Worm (Caenorhabditis elegans) whole organism, L4 larva: ENCODE measurements around the gene F56C3.7.

ENCODE experiments used
- F10B5.3 ChIP-seq: sonication (generic microtip); optimal IDR thresholded peaks from 2 replicates; lab custom pipeline; 2016; ENCODE audit warnings: mild to moderate bottlenecking, missing genetic modification characterization, missing compliant biosample characterization
- F44E2.7 ChIP-seq: fragments of 200-800 bp; sonication (Bioruptor generic); IDR thresholded peaks from 2 replicates; pipeline ENCODE4 v2.1.2; 2022; ENCODE audit warnings: missing genetic modification characterization, missing compliant biosample characterization
- T20F7.1 ChIP-seq: fragments of 200-800 bp; sonication (Bioruptor generic); optimal IDR thresholded peaks from 2 replicates; lab custom pipeline; 2018; ENCODE audit warnings: mild to moderate bottlenecking, missing genetic modification characterization, missing compliant biosample characterization
- Y48G9A.11 ChIP-seq: fragments of 200-800 bp; sonication (Bioruptor generic); IDR thresholded peaks from 2 replicates; pipeline ENCODE4 v1.3.6; 2022; ENCODE audit warnings: missing genetic modification reagents, missing genetic modification characterization, missing compliant biosample characterization
- ZK337.2 ChIP-seq: fragments of 200-800 bp; sonication (Bioruptor generic); IDR thresholded peaks from 2 replicates; pipeline ENCODE4 v1.3.6; 2022; ENCODE audit warnings: missing genetic modification reagents, missing genetic modification characterization, missing compliant biosample characterization
- aha-1 ChIP-seq: fragments of 150-350 bp; peaks from one replicate; lab custom pipeline; 2014; ENCODE audit warnings: missing biosample characterization, missing genetic modification characterization
- ama-1 ChIP-seq: fragments of 150-350 bp; optimal IDR thresholded peaks from 2 replicates; lab custom pipeline; 2014; ENCODE audit warnings: inconsistent platforms, mixed read lengths
- arid-1 ChIP-seq: fragments of 200-800 bp; sonication (Bioruptor generic); conservative IDR thresholded peaks from 2 replicates; pipeline ENCODE4 v1.3.6; 2022; ENCODE audit warnings: missing genetic modification reagents, missing genetic modification characterization, missing compliant biosample characterization
- attf-4 ChIP-seq: sonication (generic microtip); optimal IDR thresholded peaks from 3 replicates; lab custom pipeline; 2017; ENCODE audit warnings: missing biosample characterization, missing genetic modification characterization
- ceh-32 ChIP-seq: sonication (generic microtip); optimal IDR thresholded peaks from 2 replicates; lab custom pipeline; 2016; ENCODE audit warnings: mild to moderate bottlenecking, missing genetic modification characterization, missing compliant biosample characterization; ENCODE audit not compliant: poor library complexity
- ceh-44 ChIP-seq: fragments of 200-800 bp; sonication (Bioruptor generic); IDR thresholded peaks from 2 replicates; pipeline ENCODE4 v1.3.6; 2022; ENCODE audit warnings: missing genetic modification reagents, missing genetic modification characterization, missing compliant biosample characterization
- ctbp-1 ChIP-seq: fragments of 200-800 bp; sonication (Bioruptor generic); IDR thresholded peaks from 2 replicates; pipeline ENCODE4 v1.3.6; 2022; ENCODE audit warnings: missing genetic modification reagents, missing genetic modification characterization, missing compliant biosample characterization
- daf-12 ChIP-seq: fragments of 150-350 bp; optimal IDR thresholded peaks from 2 replicates; lab custom pipeline; 2014; ENCODE audit warnings: missing biosample characterization, missing genetic modification reagents, missing genetic modification characterization
- daf-19 ChIP-seq: fragments of 200-800 bp; sonication (Bioruptor generic); conservative IDR thresholded peaks from 2 replicates; pipeline ENCODE4 v1.3.6; 2022; ENCODE audit warnings: missing genetic modification characterization, missing compliant biosample characterization
- dmd-6 ChIP-seq: fragments of 200-800 bp; sonication (Bioruptor generic); IDR thresholded peaks from 2 replicates; pipeline ENCODE4 v1.3.6; 2022; ENCODE audit warnings: missing genetic modification reagents, missing genetic modification characterization, missing compliant biosample characterization
- dve-1 ChIP-seq: sonication (generic microtip); optimal IDR thresholded peaks from 2 replicates; lab custom pipeline; 2017; ENCODE audit warnings: antibody characterized with exemption, mild to moderate bottlenecking, missing genetic modification characterization, missing compliant biosample characterization; ENCODE audit not compliant: insufficient read depth
- egl-43 ChIP-seq: fragments of 200-800 bp; sonication (Bioruptor generic); IDR thresholded peaks from 2 replicates; pipeline ENCODE4 v1.3.6; 2022; ENCODE audit warnings: missing genetic modification reagents, missing genetic modification characterization, missing compliant biosample characterization
- gei-8 ChIP-seq: fragments of 200-800 bp; sonication (Bioruptor generic); optimal IDR thresholded peaks from 2 replicates; lab custom pipeline; 2018; ENCODE audit warnings: mild to moderate bottlenecking, missing genetic modification characterization, missing compliant biosample characterization
- hif-1 ChIP-seq, 2 experiments: sonication (generic microtip); optimal IDR thresholded peaks; 2 replicates each; lab custom pipeline; 2016 to 2017; ENCODE audit warnings: missing compliant biosample characterization in 2 of 2, missing genetic modification characterization in 2 of 2, missing genetic modification reagents in 2 of 2, missing genotype in 2 of 2, mild to moderate bottlenecking in 1 of 2
- hlh-11 ChIP-seq: fragments of 200-800 bp; sonication (Bioruptor generic); optimal IDR thresholded peaks from 2 replicates; lab custom pipeline; 2018; ENCODE audit warnings: mild to moderate bottlenecking, missing genetic modification characterization, missing compliant biosample characterization
- hmg-1.1 ChIP-seq: fragments of 200-800 bp; sonication (Bioruptor generic); IDR thresholded peaks from 2 replicates; pipeline ENCODE4 v1.3.6; 2022; ENCODE audit warnings: missing genetic modification reagents, missing genetic modification characterization, missing compliant biosample characterization
- jun-1 ChIP-seq: fragments of 150-350 bp; optimal IDR thresholded peaks from 2 replicates; lab custom pipeline; 2014; ENCODE audit warnings: missing biosample characterization, missing genetic modification reagents, missing genetic modification characterization
- lim-7 ChIP-seq: fragments of 200-800 bp; sonication (Bioruptor generic); IDR thresholded peaks from 2 replicates; pipeline ENCODE4 v1.3.6; 2022; ENCODE audit warnings: missing genetic modification characterization, missing compliant biosample characterization
- lin-38 ChIP-seq: fragments of 200-800 bp; sonication (Bioruptor generic); IDR thresholded peaks from 2 replicates; pipeline ENCODE4 v1.3.6; 2022; ENCODE audit warnings: missing genetic modification reagents, missing genetic modification characterization, missing compliant biosample characterization
- mdl-1 ChIP-seq, 2 experiments: fragments of 150-350 bp in 1 of 2; sonication (generic microtip) in 1 of 2; optimal IDR thresholded peaks; 2 replicates each; lab custom pipeline; 2014 to 2017; ENCODE audit warnings: missing biosample characterization in 2 of 2, missing genetic modification characterization in 2 of 2
- mep-1 ChIP-seq: fragments of 150-350 bp; sonication (generic microtip); optimal IDR thresholded peaks from 3 replicates; lab custom pipeline; 2014; ENCODE audit warnings: missing biosample characterization, missing genetic modification characterization
- mxl-2 ChIP-seq: fragments of 200-800 bp; sonication (Bioruptor generic); conservative IDR thresholded peaks from 2 replicates; pipeline ENCODE4 v1.3.6; 2022; ENCODE audit warnings: missing genetic modification reagents, missing genetic modification characterization, missing compliant biosample characterization
- nhr-102 ChIP-seq: sonication (generic microtip); optimal IDR thresholded peaks from 2 replicates; lab custom pipeline; 2016; ENCODE audit warnings: mild to moderate bottlenecking, missing genetic modification characterization, moderate library complexity, missing compliant biosample characterization
- nhr-28 ChIP-seq: fragments of 150-350 bp; optimal IDR thresholded peaks from 2 replicates; lab custom pipeline; 2014; ENCODE audit warnings: missing biosample characterization, missing genetic modification characterization
- nhr-42 ChIP-seq: fragments of 200-800 bp; sonication (Bioruptor generic); IDR thresholded peaks from 2 replicates; pipeline ENCODE4 v1.3.6; 2022; ENCODE audit warnings: missing genetic modification characterization, missing compliant biosample characterization
- nhr-48 ChIP-seq: sonication (generic microtip); optimal IDR thresholded peaks from 2 replicates; lab custom pipeline; 2016; ENCODE audit warnings: mild to moderate bottlenecking, missing genetic modification characterization, missing compliant biosample characterization
- nhr-6 ChIP-seq: fragments of 150-350 bp; optimal IDR thresholded peaks from 2 replicates; lab custom pipeline; 2014; ENCODE audit warnings: missing biosample characterization, missing genetic modification characterization
- php-3 ChIP-seq: fragments of 200-800 bp; sonication (Bioruptor generic); IDR thresholded peaks from 2 replicates; pipeline ENCODE4 v1.3.6; 2022; ENCODE audit warnings: missing genetic modification reagents, missing genetic modification characterization, missing compliant biosample characterization
- pqm-1 ChIP-seq: sonication (generic microtip); optimal IDR thresholded peaks from 2 replicates; lab custom pipeline; 2017; ENCODE audit warnings: missing biosample characterization, missing genetic modification characterization
- sdz-12 ChIP-seq: fragments of 200-800 bp; sonication (Bioruptor generic); optimal IDR thresholded peaks from 2 replicates; lab custom pipeline; 2018; ENCODE audit warnings: mild to moderate bottlenecking, missing genetic modification characterization, missing compliant biosample characterization
- set-16 ChIP-seq: fragments of 200-800 bp; sonication (Bioruptor generic); IDR thresholded peaks from 2 replicates; pipeline ENCODE4 v1.3.6; 2022; ENCODE audit warnings: missing genetic modification reagents, missing genetic modification characterization, missing compliant biosample characterization
- skn-1 ChIP-seq: fragments of 150-350 bp; optimal IDR thresholded peaks from 2 replicates; lab custom pipeline; 2014; ENCODE audit warnings: missing biosample characterization, missing genetic modification characterization
- snpc-1.2 ChIP-seq: fragments of 200-800 bp; sonication (Bioruptor generic); IDR thresholded peaks from 2 replicates; pipeline ENCODE4 v1.3.6; 2022; ENCODE audit warnings: missing genetic modification reagents, missing genetic modification characterization, missing compliant biosample characterization
- snpc-4 ChIP-seq: fragments of 150-350 bp; optimal IDR thresholded peaks from 2 replicates; lab custom pipeline; 2014; ENCODE audit warnings: missing biosample characterization, missing genetic modification characterization
- spr-3 ChIP-seq: fragments of 200-800 bp; sonication (Bioruptor generic); optimal IDR thresholded peaks from 2 replicates; lab custom pipeline; 2018; ENCODE audit warnings: mild to moderate bottlenecking, missing genetic modification characterization, missing compliant biosample characterization
- unc-62 ChIP-seq, 3 experiments: fragments of 150-350 bp in 1 of 3; sonication (generic microtip); optimal IDR thresholded peaks in 2 of 3; peaks in 1 of 3; 1 replicate in 1 of 3; 2 replicates in 2 of 3; lab custom pipeline; 2014 to 2017; ENCODE audit warnings: missing biosample characterization in 3 of 3, missing genetic modification characterization in 3 of 3, missing genetic modification reagents in 3 of 3, missing genotype in 1 of 3
- zag-1 ChIP-seq: fragments of 150-350 bp; optimal IDR thresholded peaks from 2 replicates; lab custom pipeline; 2014; ENCODE audit warnings: missing biosample characterization, missing genetic modification characterization
- zfp-2 ChIP-seq: sonication (generic microtip); optimal IDR thresholded peaks from 2 replicates; lab custom pipeline; 2016; ENCODE audit warnings: mild to moderate bottlenecking, missing genetic modification characterization, missing compliant biosample characterization
- zfp-3 ChIP-seq: fragments of 200-800 bp; sonication (Bioruptor generic); conservative IDR thresholded peaks from 2 replicates; pipeline ENCODE4 v1.3.6; 2022; ENCODE audit warnings: missing genetic modification reagents, missing genetic modification characterization, missing compliant biosample characterization
- ztf-11 ChIP-seq: fragments of 150-350 bp; optimal IDR thresholded peaks from 2 replicates; lab custom pipeline; 2014; ENCODE audit warnings: missing biosample characterization, missing genetic modification characterization

The F56C3.7 gene

DNA sequence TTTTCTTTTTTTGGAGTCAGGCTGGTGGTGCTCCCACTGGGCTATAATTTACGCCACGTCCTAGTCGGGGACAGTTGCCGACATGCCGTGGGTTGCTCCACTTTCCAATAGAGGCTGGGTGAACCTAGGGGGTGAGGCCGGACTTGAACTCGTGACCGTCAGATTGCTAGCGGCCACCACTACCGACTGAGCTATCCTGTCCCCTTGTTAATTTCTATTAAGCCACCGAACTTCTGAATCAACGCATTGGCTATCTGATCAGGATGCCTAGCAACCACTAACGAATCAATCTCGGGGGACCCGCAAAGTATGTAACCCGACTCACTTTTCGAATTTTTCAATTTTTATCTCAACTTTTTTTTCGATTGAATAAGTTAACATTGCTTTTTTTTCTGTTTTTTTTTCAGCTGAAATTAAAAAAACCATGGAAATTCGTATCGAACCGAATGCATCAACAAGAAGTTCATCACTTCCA is 16.3 kb upstream of the F56C3.7 start, which contains the start of gene F56C3.1:
F56C3.1 (plus strand) TSS at position 425 of the 475 bp plus-strand sequence.
- TF ChIP-seq set-16 (GFP tag; lab: Robert Waterston, UW), result peak; percentile 39; the same call in 1 of the 2 replicates
- no peak for TF ChIP-seq ama-1 (lab: Kevin White, UChicago)
- peak; percentile 3 for TF ChIP-seq hlh-11 (tag; lab: Kevin White, UChicago)
- peak; percentile 34 for TF ChIP-seq nhr-102
- TF ChIP-seq nhr-28 (tag; lab: Kevin White, UChicago), result no peak
- no peak for TF ChIP-seq ztf-11 (tag; lab: Kevin White, UChicago)
- TF ChIP-seq mep-1 (tag; lab: Kevin White, UChicago), result no peak
- TF ChIP-seq zfp-2 (tag; lab: Kevin White, UChicago), result no peak
- no peak for TF ChIP-seq F44E2.7 (GFP tag; lab: Robert Waterston, UW)
- TF ChIP-seq daf-12 (tag; lab: Kevin White, UChicago), result no peak
- peak; percentile 73 for TF ChIP-seq hmg-1.1 (GFP tag; lab: Robert Waterston, UW)
- TF ChIP-seq mxl-2 (GFP tag; lab: Robert Waterston, UW), result no peak
- no peak for TF ChIP-seq gei-8 (GFP tag; lab: Kevin White, UChicago)
- no peak for TF ChIP-seq zfp-3
- no peak for TF ChIP-seq snpc-4 (tag; lab: Kevin White, UChicago)
- TF ChIP-seq nhr-42 (GFP tag; lab: Robert Waterston, UW), result peak; percentile 55; the same call in 1 of the 2 replicates
- 0 out of 2 replicates have a peak, but pooled peaks have one; percentile 15 for TF ChIP-seq dmd-6 (GFP tag; lab: Robert Waterston, UW)
- TF ChIP-seq aha-1 (tag; lab: Kevin White, UChicago), result no peak
- no peak for TF ChIP-seq dve-1 (tag; lab: Kevin White, UChicago)
- TF ChIP-seq lin-38 (GFP tag; lab: Robert Waterston, UW), result peak; percentile 31; the same call in 1 of the 2 replicates
- 0 out of 2 replicates have a peak, but pooled peaks have one; percentile 33 for TF ChIP-seq egl-43
- TF ChIP-seq php-3 (GFP tag; lab: Robert Waterston, UW), result 0 out of 2 replicates have a peak, but pooled peaks have one; percentile 47
- TF ChIP-seq ZK337.2, result 0 out of 2 replicates have a peak, but pooled peaks have one; percentile 29
- TF ChIP-seq attf-4, result no peak
- no peak for TF ChIP-seq sdz-12
- TF ChIP-seq ceh-44 (GFP tag; lab: Robert Waterston, UW), result no peak
- TF ChIP-seq snpc-1.2 (GFP tag; lab: Robert Waterston, UW), result no peak
- TF ChIP-seq nhr-48 (tag; lab: Kevin White, UChicago), result no peak

ce11 chrX:1384538-1384937 is 14.0 kb upstream of the F56C3.7 start, which contains the start of gene F56C3.8:
Gene F56C3.8, minus strand, starts transcription at chrX:1384638.
- TF ChIP-seq zag-1 (tag; lab: Kevin White, UChicago) (no peak), Y48G9A.11 (GFP tag; lab: Robert Waterston, UW) (0 out of 2 replicates have a peak, but pooled peaks have one; percentile 28)

- TF ChIP-seq set-16 (GFP tag; lab: Robert Waterston, UW) (0 out of 2 replicates have a peak, but pooled peaks have one; percentile 15), egl-43 (peak; percentile 30; the same call in 1 of the 2 replicates), spr-3 (GFP tag; lab: Kevin White, UChicago) (no peak), ceh-32 (tag; lab: Kevin White, UChicago) (no peak)
These were observed 13.0 kb upstream of the F56C3.7 start for ce11 chrX:1383546-1383945.

DNA sequence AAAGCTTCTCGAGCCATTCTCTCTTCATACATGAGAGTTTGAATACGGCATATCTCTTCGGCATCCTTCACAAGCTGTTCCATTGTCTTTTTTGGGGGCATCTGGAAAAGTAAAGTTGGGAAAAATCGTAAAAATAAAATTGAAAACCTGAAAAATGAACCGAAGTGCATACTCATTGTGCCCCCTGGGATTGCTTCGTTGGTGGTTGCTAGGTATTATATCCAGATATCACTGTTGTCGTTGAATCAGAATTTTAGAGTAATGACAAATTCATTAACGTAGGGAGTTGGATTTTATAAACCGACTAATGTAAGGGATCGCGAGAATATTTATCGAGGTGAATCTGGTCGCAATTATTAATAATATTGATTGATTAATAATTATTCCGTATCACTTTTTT is 11.0 kb upstream of the F56C3.7 start, which contains the start of gene F56C3.10:
F56C3.10 (minus strand) TSS at position 101 of the 400 bp plus-strand sequence.
- TF ChIP-seq ztf-11 (tag; lab: Kevin White, UChicago) (no peak), T20F7.1 (GFP tag; lab: Kevin White, UChicago) (no peak), zag-1 (tag; lab: Kevin White, UChicago) (no peak), pqm-1 (no peak), hif-1 (tag; optimal IDR thresholded peaks at IDR 0.05; lab: Kevin White, UChicago) (no peak), mdl-1 (tag; optimal IDR thresholded peaks at IDR 0.05; lab: Kevin White, UChicago) (no peak), F10B5.3 (tag; lab: Kevin White, UChicago) (no peak), jun-1 (tag; lab: Kevin White, UChicago) (no peak), arid-1 (GFP tag; lab: Robert Waterston, UW) (no peak), unc-62 (GFP tag; optimal IDR thresholded peaks at IDR 0.05 in 1 of 2; lab: Kevin White, UChicago) (no peak), unc-62 (tag; optimal IDR thresholded peaks at IDR 0.05; lab: Kevin White, UChicago) (no peak), ctbp-1 (GFP tag; lab: Robert Waterston, UW) (no peak), F44E2.7 (GFP tag; lab: Robert Waterston, UW) (no peak), nhr-6 (tag; lab: Kevin White, UChicago) (no peak), nhr-28 (tag; lab: Kevin White, UChicago) (no peak), daf-12 (tag; lab: Kevin White, UChicago) (no peak), daf-19 (no peak), lim-7 (no peak), skn-1 (no peak)
